Worm (Caenorhabditis elegans) whole organism, mixed stage, embryonic: ENCODE data around the gene ZK617.26.

Experiments used
- M03D4.4 ChIP-seq: sonication (generic microtip); optimal IDR thresholded peaks from 2 replicates; lab custom pipeline; 2017; ENCODE audit warnings: mild to moderate bottlenecking, missing genetic modification characterization, missing compliant biosample characterization
- bed-3 ChIP-seq: fragments of 200-800 bp; sonication (Bioruptor generic); optimal IDR thresholded peaks from 3 replicates; lab custom pipeline; 2018; ENCODE audit warnings: mild to moderate bottlenecking, missing genetic modification characterization, moderate library complexity, missing compliant biosample characterization
- blmp-1 ChIP-seq: fragments of 150-350 bp; optimal IDR thresholded peaks from 2 replicates; lab custom pipeline; 2014; ENCODE audit warnings: missing biosample characterization, missing genetic modification characterization
- ceh-39 ChIP-seq: fragments of 150-350 bp; optimal IDR thresholded peaks from 2 replicates; lab custom pipeline; 2014; ENCODE audit warnings: missing biosample characterization, missing genetic modification characterization
- ceh-43 ChIP-seq: fragments of 200-800 bp; sonication (Bioruptor generic); optimal IDR thresholded peaks from 2 replicates; lab custom pipeline; 2018; ENCODE audit warnings: mild to moderate bottlenecking, missing genetic modification characterization, moderate library complexity, missing compliant biosample characterization
- ceh-83 ChIP-seq: fragments of 200-800 bp; sonication (Bioruptor generic); optimal IDR thresholded peaks from 2 replicates; lab custom pipeline; 2018; ENCODE audit warnings: mild to moderate bottlenecking, missing genetic modification characterization, missing compliant biosample characterization
- ces-1 ChIP-seq: fragments of 150-350 bp; optimal IDR thresholded peaks from 2 replicates; lab custom pipeline; 2014; ENCODE audit warnings: missing biosample characterization, missing genetic modification reagents, missing genetic modification characterization
- cnd-1 ChIP-seq: fragments of 200-800 bp; sonication (Bioruptor generic); optimal IDR thresholded peaks from 2 replicates; lab custom pipeline; 2018; ENCODE audit warnings: mild to moderate bottlenecking, missing genetic modification characterization, missing compliant biosample characterization
- drap-1 ChIP-seq: fragments of 200-800 bp; sonication (Bioruptor generic); optimal IDR thresholded peaks from 3 replicates; lab custom pipeline; 2018; ENCODE audit warnings: mild to moderate bottlenecking, missing genetic modification characterization, missing compliant biosample characterization
- elt-1 ChIP-seq: sonication (generic microtip); optimal IDR thresholded peaks from 2 replicates; lab custom pipeline; 2017; ENCODE audit warnings: missing genetic modification characterization, mild to moderate bottlenecking, missing compliant biosample characterization, antibody characterized with exemption, moderate library complexity, borderline replicate concordance; ENCODE audit not compliant: insufficient read depth
- elt-3 ChIP-seq: fragments of 150-350 bp; optimal IDR thresholded peaks from 2 replicates; lab custom pipeline; 2014; ENCODE audit warnings: missing biosample characterization, missing genetic modification characterization
- flh-1 ChIP-seq: fragments of 200-800 bp; sonication (Bioruptor generic); optimal IDR thresholded peaks from 2 replicates; lab custom pipeline; 2018; ENCODE audit warnings: mild to moderate bottlenecking, missing genetic modification characterization, moderate library complexity, missing compliant biosample characterization
- ham-2 ChIP-seq: fragments of 200-800 bp; sonication (Bioruptor generic); optimal IDR thresholded peaks from 2 replicates; lab custom pipeline; 2018; ENCODE audit warnings: mild to moderate bottlenecking, missing genetic modification characterization, missing compliant biosample characterization
- hlh-1 ChIP-seq: fragments of 150-350 bp; optimal IDR thresholded peaks from 2 replicates; lab custom pipeline; 2014; ENCODE audit warnings: missing biosample characterization, missing genetic modification reagents, missing genetic modification characterization
- lin-13 ChIP-seq: fragments of 150-350 bp; optimal IDR thresholded peaks from 2 replicates; lab custom pipeline; 2014; ENCODE audit warnings: missing biosample characterization, missing genetic modification characterization
- lin-32 ChIP-seq: fragments of 200-800 bp; sonication (Bioruptor generic); optimal IDR thresholded peaks from 2 replicates; lab custom pipeline; 2018; ENCODE audit warnings: mild to moderate bottlenecking, missing genetic modification characterization, missing compliant biosample characterization
- lsy-2 ChIP-seq: fragments of 150-350 bp; optimal IDR thresholded peaks from 2 replicates; lab custom pipeline; 2014; ENCODE audit warnings: missing biosample characterization, missing genetic modification characterization
- mab-5 ChIP-seq: fragments of 150-350 bp; optimal IDR thresholded peaks from 2 replicates; lab custom pipeline; 2014; ENCODE audit warnings: missing biosample characterization, missing genetic modification characterization
- mep-1 ChIP-seq: fragments of 150-350 bp; optimal IDR thresholded peaks from 2 replicates; lab custom pipeline; 2017; ENCODE audit warnings: missing biosample characterization, missing genetic modification reagents, missing genetic modification characterization, inconsistent platforms
- mls-2 ChIP-seq: sonication (generic microtip); optimal IDR thresholded peaks from 2 replicates; lab custom pipeline; 2016; ENCODE audit warnings: mild to moderate bottlenecking, missing genetic modification characterization, moderate library complexity, missing compliant biosample characterization
- nhr-12 ChIP-seq: fragments of 150-350 bp; optimal IDR thresholded peaks from 2 replicates; lab custom pipeline; 2014; ENCODE audit warnings: missing biosample characterization, missing genetic modification characterization
- nhr-2 ChIP-seq: fragments of 150-350 bp; optimal IDR thresholded peaks from 2 replicates; lab custom pipeline; 2014; ENCODE audit warnings: missing biosample characterization, missing genetic modification characterization
- nhr-237 ChIP-seq: fragments of 150-350 bp; optimal IDR thresholded peaks from 2 replicates; lab custom pipeline; 2014; ENCODE audit warnings: missing biosample characterization, missing genetic modification characterization
- nhr-28 ChIP-seq: fragments of 150-350 bp; optimal IDR thresholded peaks from 2 replicates; lab custom pipeline; 2014; ENCODE audit warnings: missing biosample characterization, missing genetic modification characterization
- nhr-76 ChIP-seq: sonication (generic microtip); optimal IDR thresholded peaks from 2 replicates; lab custom pipeline; 2017; ENCODE audit warnings: missing biosample characterization, missing genetic modification characterization
- pha-4 ChIP-seq: fragments of 150-350 bp; optimal IDR thresholded peaks from 2 replicates; lab custom pipeline; 2018; ENCODE audit warnings: missing biosample characterization, missing genetic modification reagents, missing genetic modification characterization
- sem-2 ChIP-seq: fragments of 200-800 bp; sonication (Bioruptor generic); optimal IDR thresholded peaks from 2 replicates; lab custom pipeline; 2018; ENCODE audit warnings: mild to moderate bottlenecking, missing genetic modification characterization, missing compliant biosample characterization
- snpc-4 ChIP-seq: fragments of 150-350 bp; optimal IDR thresholded peaks from 2 replicates; lab custom pipeline; 2014; ENCODE audit warnings: missing biosample characterization, missing genetic modification characterization
- sptf-1 ChIP-seq: sonication (generic microtip); optimal IDR thresholded peaks from 2 replicates; lab custom pipeline; 2017; ENCODE audit warnings: mild to moderate bottlenecking, missing genetic modification characterization, moderate library complexity, missing compliant biosample characterization
- tbx-8 ChIP-seq: fragments of 200-800 bp; sonication (Bioruptor generic); optimal IDR thresholded peaks from 2 replicates; lab custom pipeline; 2018; ENCODE audit warnings: mild to moderate bottlenecking, missing genetic modification characterization, moderate library complexity, missing compliant biosample characterization
- unc-120 ChIP-seq: sonication (generic microtip); optimal IDR thresholded peaks from 2 replicates; lab custom pipeline; 2017; ENCODE audit warnings: missing genetic modification characterization, missing compliant biosample characterization; ENCODE audit not compliant: poor library complexity, severe bottlenecking
- unc-39 ChIP-seq: fragments of 150-350 bp; optimal IDR thresholded peaks from 2 replicates; lab custom pipeline; 2014; ENCODE audit warnings: missing biosample characterization, missing genetic modification characterization
- unc-62 ChIP-seq: fragments of 150-350 bp; optimal IDR thresholded peaks from 2 replicates; lab custom pipeline; 2014; ENCODE audit warnings: missing biosample characterization, missing genetic modification reagents, missing genetic modification characterization
- zip-8 ChIP-seq: fragments of 150-350 bp; optimal IDR thresholded peaks from 2 replicates; lab custom pipeline; 2014; ENCODE audit warnings: missing biosample characterization, missing genetic modification characterization
- ztf-11 ChIP-seq: fragments of 150-350 bp; optimal IDR thresholded peaks from 2 replicates; lab custom pipeline; 2014; ENCODE audit warnings: missing biosample characterization, missing genetic modification characterization

ZK617.26 gene

ce11 chrIV:12035422-12035821 lies 24.7 kb upstream of the ZK617.26 start:
- no peak for TF ChIP-seq ceh-43 (GFP tag; lab: Kevin White, UChicago)
- no peak for TF ChIP-seq lin-32 (GFP tag; lab: Kevin White, UChicago)
- no peak for TF ChIP-seq sptf-1 (tag; lab: Kevin White, UChicago)
- no peak for TF ChIP-seq ham-2 (GFP tag; lab: Kevin White, UChicago)
- no peak for TF ChIP-seq hlh-1 (tag; lab: Kevin White, UChicago)
- no peak for TF ChIP-seq mep-1 (tag; lab: Kevin White, UChicago)
- TF ChIP-seq nhr-2 (tag; lab: Kevin White, UChicago), result no peak
- no peak for TF ChIP-seq elt-1 (tag; lab: Kevin White, UChicago)
- TF ChIP-seq ces-1 (GFP tag; lab: Kevin White, UChicago), result no peak
- no peak for TF ChIP-seq ceh-39 (tag; lab: Kevin White, UChicago)
- TF ChIP-seq sem-2 (GFP tag; lab: Kevin White, UChicago), result no peak
- no peak for TF ChIP-seq nhr-76 (tag; lab: Kevin White, UChicago)
- TF ChIP-seq nhr-237 (tag; lab: Kevin White, UChicago), result no peak

DNA sequence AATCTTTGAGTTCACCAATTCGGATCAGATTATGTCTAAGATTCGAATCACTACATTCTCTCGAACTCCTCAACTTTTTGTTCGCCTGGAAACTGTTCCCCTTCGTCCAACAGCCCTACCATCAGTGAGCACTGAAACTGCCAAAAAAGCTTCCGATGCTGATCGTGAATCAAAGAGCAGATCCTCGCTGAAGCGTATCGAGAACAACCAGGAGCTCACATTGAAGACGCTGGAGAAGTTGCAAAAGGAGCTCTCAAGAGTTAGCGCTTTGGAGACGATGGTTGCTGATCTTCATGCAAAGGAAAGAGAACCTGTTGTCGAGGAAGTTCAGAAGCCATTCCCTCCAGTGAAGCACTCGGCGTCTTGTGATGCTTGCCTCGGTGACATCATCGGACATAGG lies 24.0 kb upstream of the ZK617.26 start:
- no peak for TF ChIP-seq unc-39 (tag; lab: Kevin White, UChicago)
- TF ChIP-seq mls-2 (tag; lab: Kevin White, UChicago), result no peak
- no peak for TF ChIP-seq drap-1
- no peak for TF ChIP-seq ceh-83 (GFP tag; lab: Kevin White, UChicago)
- TF ChIP-seq lin-32 (GFP tag; lab: Kevin White, UChicago), result no peak
- TF ChIP-seq mep-1 (tag; lab: Kevin White, UChicago), result no peak
- no peak for TF ChIP-seq ceh-39 (tag; lab: Kevin White, UChicago)
- no peak for TF ChIP-seq nhr-12 (tag; lab: Kevin White, UChicago)
- no peak for TF ChIP-seq blmp-1 (tag; lab: Kevin White, UChicago)
- no peak for TF ChIP-seq ceh-43 (GFP tag; lab: Kevin White, UChicago)
- no peak for TF ChIP-seq snpc-4 (tag; lab: Kevin White, UChicago)
- no peak for TF ChIP-seq elt-1 (tag; lab: Kevin White, UChicago)
- TF ChIP-seq ztf-11 (tag; lab: Kevin White, UChicago), result no peak
- TF ChIP-seq mab-5 (tag; lab: Kevin White, UChicago), result no peak

DNA sequence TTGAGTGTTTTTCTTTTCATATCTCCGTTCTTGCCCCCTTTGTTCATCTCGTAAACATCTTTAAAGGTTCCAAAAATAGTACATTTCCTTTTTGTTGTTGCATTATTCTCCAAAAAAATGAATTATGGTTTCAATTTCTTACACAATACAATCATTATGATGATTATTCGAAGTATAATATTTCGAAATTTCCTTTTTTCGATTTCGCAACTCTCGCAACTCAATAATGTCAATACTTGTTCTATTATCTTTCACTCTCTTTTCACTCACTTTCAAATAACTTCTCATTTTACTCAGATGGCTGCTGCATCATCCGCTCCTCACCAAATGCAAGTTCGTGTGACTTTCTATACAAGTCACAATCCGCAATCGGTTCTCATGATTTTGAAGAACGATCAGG lies 23.2 kb upstream of the ZK617.26 start, which contains the start of gene sqst-1:
sqst-1 (plus strand) TSS at position 298 of the 400 bp plus-strand sequence.
- TF ChIP-seq elt-3, result no peak
- TF ChIP-seq unc-62 (GFP tag; lab: Kevin White, UChicago), result no peak
- no peak for TF ChIP-seq zip-8 (tag; lab: Kevin White, UChicago)
- TF ChIP-seq, all 35 proteins: peak for 0

ce11 chrIV:12032383-12032782 lies 21.6 kb upstream of the ZK617.26 start:
- TF ChIP-seq bed-3 (no peak), zip-8 (tag; lab: Kevin White, UChicago) (no peak), mep-1 (tag; lab: Kevin White, UChicago) (peak; percentile 65), snpc-4 (tag; lab: Kevin White, UChicago) (no peak), nhr-12 (tag; lab: Kevin White, UChicago) (no peak), elt-1 (tag; lab: Kevin White, UChicago) (peak; percentile 11), nhr-2 (tag; lab: Kevin White, UChicago) (peak; percentile 27), nhr-28 (tag; lab: Kevin White, UChicago) (no peak), nhr-237 (tag; lab: Kevin White, UChicago) (peak; percentile 79), unc-120 (peak; percentile 68), M03D4.4 (tag; lab: Kevin White, UChicago) (no peak), ceh-39 (tag; lab: Kevin White, UChicago) (peak; percentile 98), lin-32 (GFP tag; lab: Kevin White, UChicago) (no peak), sptf-1 (tag; lab: Kevin White, UChicago) (peak; percentile 31), mls-2 (tag; lab: Kevin White, UChicago) (peak; percentile 81), cnd-1 (tag; lab: Kevin White, UChicago) (peak; percentile 50), lin-13 (peak; percentile 54), ham-2 (GFP tag; lab: Kevin White, UChicago) (peak; percentile 65), ceh-83 (GFP tag; lab: Kevin White, UChicago) (no peak), nhr-76 (tag; lab: Kevin White, UChicago) (no peak), lsy-2 (peak; percentile 58), drap-1 (peak; percentile 37), ceh-43 (GFP tag; lab: Kevin White, UChicago) (no peak), unc-62 (GFP tag; lab: Kevin White, UChicago) (peak; percentile 79), mab-5 (tag; lab: Kevin White, UChicago) (no peak), elt-3 (no peak), unc-39 (tag; lab: Kevin White, UChicago) (no peak), flh-1 (GFP tag; lab: Kevin White, UChicago) (no peak), blmp-1 (tag; lab: Kevin White, UChicago) (no peak), tbx-8 (peak; percentile 32), sem-2 (GFP tag; lab: Kevin White, UChicago) (no peak), ztf-11 (tag; lab: Kevin White, UChicago) (no peak), ces-1 (GFP tag; lab: Kevin White, UChicago) (peak; percentile 55), pha-4 (tag; lab: Kevin White, UChicago) (peak; percentile 90), hlh-1 (tag; lab: Kevin White, UChicago) (peak; percentile 76)
